Fruit fly (Drosophila melanogaster) S2 (cell line): Measurements from ENCODE around the gene Lsd-1.

ENCODE experiments used
- CG8478 ChIP-seq: fragments of >200 bp; optimal IDR thresholded peaks from 2 replicates; lab custom pipeline; 2018
- CTCF ChIP-seq, 2 experiments: fragments of >200 bp; optimal IDR thresholded peaks; 2 replicates each; lab custom pipeline; 2018

Gene Lsd-1

dm6 chr3R:23763622-23764273, at the start of gene Lsd-1:
Lsd-1 (plus strand) TSS chr3R:23763857.
- TF ChIP-seq CTCF (optimal IDR thresholded peaks at IDR 0.05; lab: Kevin White, UChicago): no peak
- TF ChIP-seq CG8478: no peak

- TF ChIP-seq CTCF (optimal IDR thresholded peaks at IDR 0.05; lab: Kevin White, UChicago): no peak
- TF ChIP-seq CG8478: no peak
Measured at dm6 chr3R:23713901-23714300, 49.8 kb upstream of the Lsd-1 start.

- TF ChIP-seq CG8478: no peak
- no peak for TF ChIP-seq CTCF (optimal IDR thresholded peaks at IDR 0.05; lab: Kevin White, UChicago)
Measured at dm6 chr3R:23714852-23715251, 48.8 kb upstream of the Lsd-1 start.

- TF ChIP-seq CTCF (optimal IDR thresholded peaks at IDR 0.05; lab: Kevin White, UChicago) (no peak), CG8478 (no peak)
Measured at dm6 chr3R:23718297-23718941, 45.2 kb upstream of the Lsd-1 start, which contains the start of gene nau. nau (minus strand) TSS chr3R:23718357.

- no peak for TF ChIP-seq CTCF (optimal IDR thresholded peaks at IDR 0.05; lab: Kevin White, UChicago)
Measured at dm6 chr3R:23721525-23721924, 42.1 kb upstream of the Lsd-1 start, which contains the start of gene CG10232. CG10232 (minus strand) TSS chr3R:23721625.

dm6 chr3R:23721936-23722335, 41.7 kb upstream of the Lsd-1 start:
- TF ChIP-seq CG8478 (no peak), CTCF (optimal IDR thresholded peaks at IDR 0.05; lab: Kevin White, UChicago) (peak; percentile 54 to 90)

dm6 chr3R:23722680-23723372, 40.8 kb upstream of the Lsd-1 start, which contains the start of gene CG10365:
CG10365 (plus strand) TSS chr3R:23723331.
- TF ChIP-seq CG8478: no peak
- TF ChIP-seq CTCF (optimal IDR thresholded peaks at IDR 0.05; lab: Kevin White, UChicago): no peak

- no peak for TF ChIP-seq CG8478
- no peak for TF ChIP-seq CTCF (optimal IDR thresholded peaks at IDR 0.05; lab: Kevin White, UChicago)
Measured at dm6 chr3R:23723381-23724034, 40.1 kb upstream of the Lsd-1 start.

dm6 chr3R:23724843-23725506, 38.7 kb upstream of the Lsd-1 start:
- TF ChIP-seq CG8478: no peak
- TF ChIP-seq CTCF (optimal IDR thresholded peaks at IDR 0.05; lab: Kevin White, UChicago): no peak

dm6 chr3R:23725711-23726349, 37.8 kb upstream of the Lsd-1 start:
- TF ChIP-seq CG8478 (no peak), CTCF (optimal IDR thresholded peaks at IDR 0.05; lab: Kevin White, UChicago) (no peak)

- TF ChIP-seq CTCF (optimal IDR thresholded peaks at IDR 0.05; lab: Kevin White, UChicago): no peak
- TF ChIP-seq CG8478: no peak
Measured at dm6 chr3R:23726740-23727139, 36.9 kb upstream of the Lsd-1 start.

- TF ChIP-seq CG8478: no peak
- no peak for TF ChIP-seq CTCF (optimal IDR thresholded peaks at IDR 0.05; lab: Kevin White, UChicago)
Measured at dm6 chr3R:23727657-23728056, 36.0 kb upstream of the Lsd-1 start.

- TF ChIP-seq CG8478 (no peak), CTCF (optimal IDR thresholded peaks at IDR 0.05; lab: Kevin White, UChicago) (no peak)
Measured at dm6 chr3R:23728086-23728485, 35.6 kb upstream of the Lsd-1 start.

- TF ChIP-seq CG8478 (no peak), CTCF (optimal IDR thresholded peaks at IDR 0.05; lab: Kevin White, UChicago) (no peak)
Measured at dm6 chr3R:23729066-23729465, 34.6 kb upstream of the Lsd-1 start.
